Fruit fly (Drosophila melanogaster) S2 (cell line): ENCODE measurements around the gene Cand1.

Source experiments
- CG8478 ChIP-seq: fragments of >200 bp; optimal IDR thresholded peaks from 2 replicates; lab custom pipeline; 2018
- CTCF ChIP-seq, 2 experiments: fragments of >200 bp; optimal IDR thresholded peaks; 2 replicates each; lab custom pipeline; 2018

DNA sequence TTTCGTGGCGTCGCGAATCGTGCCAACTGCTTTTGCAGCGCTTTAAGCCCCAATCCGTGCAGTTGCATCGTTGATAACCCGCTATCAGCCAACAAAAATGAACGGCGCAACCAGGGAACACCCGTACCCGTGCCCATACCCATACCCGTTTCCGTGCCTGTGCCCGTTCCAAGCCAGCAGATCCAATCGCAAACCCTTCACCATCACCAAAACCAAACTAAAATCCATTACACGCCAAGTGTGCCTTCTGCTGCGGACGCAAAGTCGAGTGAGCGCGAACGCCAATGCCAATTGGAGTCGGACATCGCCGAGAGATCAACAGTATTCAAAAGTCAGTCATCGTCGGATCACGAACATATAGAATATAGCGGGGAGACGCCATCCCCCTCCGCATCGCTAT is 28.3 kb downstream of the Cand1 start:
- TF ChIP-seq CG8478 (lab: Kevin White, UChicago) (no peak), CTCF (optimal IDR thresholded peaks at IDR 0.05; lab: Kevin White, UChicago) (no peak)
